Fruit fly (Drosophila melanogaster) whole organism, embryonic: Measurements from ENCODE around the gene Ssu72.

Experiments
- Abd-B ChIP-seq: fragments of 200-800 bp; sonication (Bioruptor generic); optimal IDR thresholded peaks from 2 replicates; lab custom pipeline; 2018; ENCODE audit warnings: missing biosample characterization, mild to moderate bottlenecking, missing genetic modification characterization, moderate library complexity
- Blimp-1 ChIP-seq: fragments of 200-800 bp; sonication (Bioruptor generic); optimal IDR thresholded peaks from 3 replicates; lab custom pipeline; 2018; ENCODE audit warnings: missing biosample characterization, missing genetic modification characterization, mild to moderate bottlenecking, moderate library complexity, missing genetic modification reagents
- Bteb2 ChIP-seq: fragments of 200-800 bp; sonication (Bioruptor generic); optimal IDR thresholded peaks from 2 replicates; lab custom pipeline; 2016; ENCODE audit warnings: missing biosample characterization, missing genetic modification characterization
- CG1024 ChIP-seq: fragments of 200-800 bp; sonication (Bioruptor generic); IDR thresholded peaks from 2 replicates; pipeline ENCODE4 v1.3.6; 2022; ENCODE audit warnings: missing biosample characterization, missing genetic modification characterization
- CG10267 ChIP-seq: fragments of 200-800 bp; sonication (Bioruptor generic); optimal IDR thresholded peaks from 2 replicates; lab custom pipeline; 2018; ENCODE audit warnings: missing biosample characterization, mild to moderate bottlenecking, missing genetic modification characterization, moderate library complexity
- CG11504 ChIP-seq: fragments of 200-800 bp; sonication (Bioruptor generic); optimal IDR thresholded peaks from 3 replicates; lab custom pipeline; 2019; ENCODE audit warnings: missing biosample characterization, mild to moderate bottlenecking, missing genetic modification characterization, moderate library complexity
- CG14667 ChIP-seq: fragments of 200-800 bp; sonication (Bioruptor generic); IDR thresholded peaks from 2 replicates; pipeline ENCODE4 v1.3.6; 2022; ENCODE audit warnings: missing biosample characterization, missing genetic modification characterization
- CG14860 ChIP-seq: fragments of 200-800 bp; sonication (Bioruptor generic); IDR thresholded peaks from 3 replicates; pipeline ENCODE4 v1.3.6; 2022; ENCODE audit warnings: missing biosample characterization, missing genetic modification characterization; ENCODE audit not compliant: partially characterized antibody
- CG14965 ChIP-seq: fragments of 200-800 bp; sonication (Bioruptor generic); optimal IDR thresholded peaks from 2 replicates; lab custom pipeline; 2016; ENCODE audit warnings: missing biosample characterization, missing genetic modification characterization, borderline replicate concordance
- CG15011 ChIP-seq: fragments of 200-800 bp; sonication (Bioruptor generic); optimal IDR thresholded peaks from 3 replicates; lab custom pipeline; 2018; ENCODE audit warnings: missing biosample characterization, mild to moderate bottlenecking, missing genetic modification characterization
- CG15601 ChIP-seq: fragments of 200-800 bp; sonication (Bioruptor generic); optimal IDR thresholded peaks from 3 replicates; lab custom pipeline; 2019; ENCODE audit warnings: missing biosample characterization, mild to moderate bottlenecking, missing genetic modification characterization, moderate library complexity
- CG17385 ChIP-seq: fragments of 200-800 bp; sonication (Bioruptor generic); optimal IDR thresholded peaks from 3 replicates; lab custom pipeline; 2018; ENCODE audit warnings: missing biosample characterization, mild to moderate bottlenecking, missing genetic modification characterization
- CG30020 ChIP-seq: fragments of 200-800 bp; optimal IDR thresholded peaks from 2 replicates; lab custom pipeline; 2019; ENCODE audit warnings: missing biosample characterization, mild to moderate bottlenecking, missing genetic modification characterization, moderate library complexity
- CG3163 ChIP-seq: fragments of 200-800 bp; sonication (Bioruptor generic); optimal IDR thresholded peaks from 3 replicates; lab custom pipeline; 2016; ENCODE audit warnings: missing biosample characterization, missing genetic modification characterization
- CG34422 ChIP-seq: fragments of 200-800 bp; sonication (Bioruptor generic); IDR thresholded peaks from 3 replicates; pipeline ENCODE4 v1.3.6; 2022; ENCODE audit warnings: missing biosample characterization, missing genetic modification characterization
- CG6791 ChIP-seq: fragments of 200-800 bp; sonication (Bioruptor generic); IDR thresholded peaks from 3 replicates; pipeline ENCODE4 v1.3.6; 2022; ENCODE audit warnings: missing biosample characterization, missing genetic modification characterization; ENCODE audit not compliant: partially characterized antibody
- CG9876 ChIP-seq: fragments of 200-800 bp; sonication (Bioruptor generic); optimal IDR thresholded peaks from 2 replicates; lab custom pipeline; 2016; ENCODE audit warnings: missing biosample characterization, missing genetic modification characterization
- CHES-1-like ChIP-seq: fragments of 200-800 bp; sonication (Bioruptor generic); optimal IDR thresholded peaks from 2 replicates; lab custom pipeline; 2016; ENCODE audit warnings: missing biosample characterization, missing genetic modification characterization
- Dip2 ChIP-seq: fragments of 200-800 bp; sonication (Bioruptor generic); IDR thresholded peaks from 2 replicates; pipeline ENCODE4 v1.3.6; 2022; ENCODE audit warnings: missing biosample characterization, missing genetic modification characterization
- Drgx ChIP-seq: fragments of 200-800 bp; sonication (Bioruptor generic); IDR thresholded peaks from 2 replicates; pipeline ENCODE4 v1.3.6; 2022; ENCODE audit warnings: missing biosample characterization, missing genetic modification characterization
- E2f2 ChIP-seq: fragments of 200-800 bp; sonication (Bioruptor generic); IDR thresholded peaks from 2 replicates; pipeline ENCODE4 v1.3.6; 2022; ENCODE audit warnings: missing biosample characterization, missing genetic modification characterization
- Hr51 ChIP-seq, 2 experiments: fragments of 200-800 bp; sonication (Bioruptor generic); optimal IDR thresholded peaks; 2 replicates in 1 of 2; 3 replicates in 1 of 2; lab custom pipeline; 2016 to 2018; ENCODE audit warnings: missing biosample characterization in 2 of 2, missing genetic modification characterization in 2 of 2, mild to moderate bottlenecking in 1 of 2, moderate library complexity in 1 of 2
- Kr ChIP-seq: fragments of 200-800 bp; sonication (Bioruptor generic); optimal IDR thresholded peaks from 2 replicates; lab custom pipeline; 2017; ENCODE audit warnings: missing biosample characterization, mild to moderate bottlenecking, missing genetic modification characterization
- MBD-R2 ChIP-seq: fragments of 200-800 bp; sonication (Bioruptor generic); IDR thresholded peaks from 2 replicates; pipeline ENCODE4 v1.3.6; 2022; ENCODE audit warnings: missing biosample characterization, missing genetic modification characterization
- Myb ChIP-seq: fragments of 200-800 bp; sonication (Bioruptor generic); optimal IDR thresholded peaks from 2 replicates; lab custom pipeline; 2016; ENCODE audit warnings: missing biosample characterization, missing genetic modification characterization
- Rfx ChIP-seq: fragments of 200-800 bp; sonication (Bioruptor generic); IDR thresholded peaks from 2 replicates; pipeline ENCODE4 v1.3.6; 2022; ENCODE audit warnings: missing biosample characterization, missing genetic modification characterization
- Rx ChIP-seq: fragments of 200-800 bp; sonication (Bioruptor generic); IDR thresholded peaks from 2 replicates; pipeline ENCODE4 v1.3.6; 2022; ENCODE audit warnings: missing biosample characterization, missing genetic modification characterization
- Six4 ChIP-seq: fragments of 200-800 bp; sonication (Bioruptor generic); optimal IDR thresholded peaks from 2 replicates; lab custom pipeline; 2016; ENCODE audit warnings: missing biosample characterization, missing genetic modification characterization
- Sox100B ChIP-seq: fragments of 200-800 bp; sonication (Bioruptor generic); optimal IDR thresholded peaks from 3 replicates; lab custom pipeline; 2018; ENCODE audit warnings: missing biosample characterization, mild to moderate bottlenecking, missing genetic modification characterization
- Spps ChIP-seq: fragments of 200-800 bp; sonication (Bioruptor generic); optimal IDR thresholded peaks from 2 replicates; lab custom pipeline; 2018; ENCODE audit warnings: missing biosample characterization, mild to moderate bottlenecking, missing genetic modification characterization
- Sry-δ ChIP-seq: fragments of 200-800 bp; sonication (Bioruptor generic); optimal IDR thresholded peaks from 2 replicates; lab custom pipeline; 2016; ENCODE audit warnings: missing biosample characterization, missing genetic modification characterization
- Xrp1 ChIP-seq: fragments of 200-800 bp; sonication (Bioruptor generic); IDR thresholded peaks from 2 replicates; pipeline ENCODE4 v1.3.6; 2022; ENCODE audit warnings: missing biosample characterization, missing genetic modification characterization
- ato ChIP-seq: fragments of 200-800 bp; sonication (Bioruptor generic); IDR thresholded peaks from 2 replicates; pipeline ENCODE4 v1.3.6; 2022; ENCODE audit warnings: missing biosample characterization, missing genetic modification characterization; ENCODE audit not compliant: partially characterized antibody
- bsh ChIP-seq, 2 experiments: fragments of 200-800 bp; sonication (Bioruptor generic); optimal IDR thresholded peaks; 2 replicates each; lab custom pipeline; 2017 to 2018; ENCODE audit warnings: mild to moderate bottlenecking in 2 of 2, missing biosample characterization in 2 of 2, missing genetic modification characterization in 2 of 2, moderate library complexity in 1 of 2
- btn ChIP-seq: fragments of 200-800 bp; sonication (Bioruptor generic); optimal IDR thresholded peaks from 2 replicates; lab custom pipeline; 2016; ENCODE audit warnings: missing biosample characterization, missing genetic modification characterization
- chinmo ChIP-seq: fragments of 200-800 bp; sonication (Bioruptor generic); IDR thresholded peaks from 4 replicates; pipeline ENCODE4 v1.3.6; 2022; ENCODE audit warnings: missing biosample characterization, missing genetic modification characterization; ENCODE audit not compliant: partially characterized antibody
- ci ChIP-seq: fragments of 200-800 bp; sonication (Bioruptor generic); IDR thresholded peaks from 3 replicates; pipeline ENCODE4 v1.3.6; 2022; ENCODE audit warnings: missing biosample characterization, missing genetic modification characterization
- corto ChIP-seq: fragments of 200-800 bp; sonication (Bioruptor generic); optimal IDR thresholded peaks from 2 replicates; lab custom pipeline; 2016; ENCODE audit warnings: missing biosample characterization, mild to moderate bottlenecking, missing genetic modification characterization, moderate library complexity
- dmrt11E ChIP-seq: fragments of 200-800 bp; sonication (Bioruptor generic); optimal IDR thresholded peaks from 3 replicates; lab custom pipeline; 2018; ENCODE audit warnings: missing biosample characterization, mild to moderate bottlenecking, missing genetic modification characterization, moderate library complexity
- dpn ChIP-seq, 2 experiments: fragments of 200-800 bp; sonication (Bioruptor generic); optimal IDR thresholded peaks; 3 replicates each; lab custom pipeline; 2016; ENCODE audit warnings: missing biosample characterization in 2 of 2, missing genetic modification characterization in 2 of 2
- grn ChIP-seq: fragments of 200-800 bp; sonication (Bioruptor generic); optimal IDR thresholded peaks from 3 replicates; lab custom pipeline; 2017; ENCODE audit warnings: missing biosample characterization, missing genetic modification characterization
- gsb ChIP-seq: fragments of 200-800 bp; sonication (Bioruptor generic); IDR thresholded peaks from 2 replicates; pipeline ENCODE4 v1.3.6; 2022; ENCODE audit warnings: missing biosample characterization, missing genetic modification characterization
- hth ChIP-seq: fragments of >200 bp; optimal IDR thresholded peaks from 2 replicates; lab custom pipeline; 2017; ENCODE audit warnings: inconsistent platforms
- knrl ChIP-seq: fragments of 200-800 bp; sonication (Bioruptor generic); IDR thresholded peaks from 3 replicates; pipeline ENCODE4 v1.3.6; 2022; ENCODE audit warnings: missing biosample characterization, missing genetic modification characterization; ENCODE audit not compliant: partially characterized antibody
- luna ChIP-seq: fragments of 200-800 bp; sonication (Bioruptor generic); optimal IDR thresholded peaks from 2 replicates; lab custom pipeline; 2016; ENCODE audit warnings: missing biosample characterization, missing genetic modification characterization
- mirr ChIP-seq: fragments of 200-800 bp; sonication (Bioruptor generic); optimal IDR thresholded peaks from 3 replicates; lab custom pipeline; 2018; ENCODE audit warnings: missing biosample characterization, mild to moderate bottlenecking, missing genetic modification characterization
- pb ChIP-seq: fragments of 200-800 bp; sonication (Bioruptor generic); optimal IDR thresholded peaks from 3 replicates; lab custom pipeline; 2016; ENCODE audit warnings: missing biosample characterization, missing genetic modification characterization
- prd ChIP-seq, 3 experiments: fragments of >200 bp in 2 of 3; fragments of 200-800 bp in 1 of 3; sonication (Bioruptor generic) in 1 of 3; optimal IDR thresholded peaks in 2 of 3; IDR thresholded peaks in 1 of 3; 2 replicates in 2 of 3; 3 replicates in 1 of 3; pipeline versions ENCODE4 v1.3.6 to Lab custom; 2017 to 2022; ENCODE audit warnings: missing biosample characterization in 1 of 3, missing genetic modification characterization in 1 of 3
- psq ChIP-seq: fragments of 200-800 bp; sonication (Bioruptor generic); optimal IDR thresholded peaks from 2 replicates; lab custom pipeline; 2017; ENCODE audit warnings: missing biosample characterization, missing genetic modification characterization
- sr ChIP-seq: fragments of 200-800 bp; sonication (Bioruptor generic); IDR thresholded peaks from 3 replicates; pipeline ENCODE4 v1.3.6; 2022; ENCODE audit warnings: missing biosample characterization, missing genetic modification characterization

Ssu72 gene

DNA sequence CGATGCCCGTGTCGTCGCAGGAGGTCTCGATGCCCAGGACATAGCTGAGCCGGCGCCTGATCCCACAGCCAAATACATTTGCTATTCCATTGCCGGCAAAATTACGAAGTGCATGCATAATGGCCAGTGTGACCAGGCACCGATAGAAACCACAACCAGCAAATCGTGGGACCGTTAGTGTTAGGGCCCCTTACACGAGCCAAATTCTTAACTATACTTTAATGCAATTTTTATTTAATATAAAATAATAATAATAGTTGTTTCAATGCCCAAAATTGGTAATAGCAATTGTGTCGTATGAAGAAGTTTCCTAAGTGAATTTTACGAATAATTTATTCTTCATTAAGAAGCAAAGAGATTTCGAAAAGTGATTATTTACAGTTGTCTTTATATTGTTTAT, 37.2 kb downstream of the Ssu72 start, which contains the start of gene Tcs4 (continued):
- TF ChIP-seq Bteb2 (GFP tag; lab: Kevin White, UChicago): no peak
- peak; percentile 72; the same call in 2 of the 3 replicates for TF ChIP-seq CG6791
- TF ChIP-seq pb (GFP tag; lab: Kevin White, UChicago): no peak
- TF ChIP-seq CG1024 (GFP tag; lab: Robert Waterston, UW): no peak
- no peak for TF ChIP-seq CG9876 (GFP tag; lab: Kevin White, UChicago)
- no peak for TF ChIP-seq psq
- TF ChIP-seq Myb: no peak
- TF ChIP-seq CG15601 (tag; lab: Kevin White, UChicago): peak; percentile 27
- TF ChIP-seq CG3163 (GFP tag; lab: Kevin White, UChicago): no peak
- 0 out of 2 replicates have a peak, but pooled peaks have one; percentile 29 for TF ChIP-seq Rfx (GFP tag; lab: Robert Waterston, UW)
- TF ChIP-seq hth (lab: Kevin White, UChicago): no peak
- TF ChIP-seq Xrp1 (GFP tag; lab: Robert Waterston, UW): peak; percentile 43; the same call in 1 of the 2 replicates
- peak; percentile 51 for TF ChIP-seq E2f2 (GFP tag; lab: Robert Waterston, UW)
- TF ChIP-seq mirr: no peak
- no peak for TF ChIP-seq Abd-B (GFP tag; lab: Kevin White, UChicago)
- peak; percentile 42; the same call in 1 of the 3 replicates for TF ChIP-seq knrl (GFP tag; lab: Robert Waterston, UW)
- TF ChIP-seq grn (GFP tag; lab: Kevin White, UChicago): no peak
- TF ChIP-seq CG11504: no peak
- no peak for TF ChIP-seq CG14965 (GFP tag; lab: Kevin White, UChicago)
- TF ChIP-seq Sry-δ: no peak
- TF ChIP-seq CG14667 (GFP tag; lab: Robert Waterston, UW): no peak
- TF ChIP-seq ato (GFP tag; lab: Robert Waterston, UW): 0 out of 2 replicates have a peak, but pooled peaks have one; percentile 26
- TF ChIP-seq Drgx (GFP tag; lab: Robert Waterston, UW): 0 out of 2 replicates have a peak, but pooled peaks have one; percentile 6
- no peak for TF ChIP-seq Dip2 (GFP tag; lab: Robert Waterston, UW)
- peak; percentile 56 for TF ChIP-seq CG30020 (tag; lab: Kevin White, UChicago)
- no peak for TF ChIP-seq Blimp-1 (GFP tag; lab: Kevin White, UChicago)
- TF ChIP-seq ci: peak; percentile 57; the same call in 2 of the 3 replicates
- TF ChIP-seq Six4 (GFP tag; lab: Kevin White, UChicago): no peak
- TF ChIP-seq bsh (GFP tag; optimal IDR thresholded peaks at IDR 0.05; lab: Kevin White, UChicago): peak in 1 of 2 experiments; percentile 33
- peak in 1 of 2 experiments; percentile 28 for TF ChIP-seq dpn (GFP tag; optimal IDR thresholded peaks at IDR 0.05; lab: Kevin White, UChicago)
- peak; percentile 56 for TF ChIP-seq CG10267 (tag; lab: Kevin White, UChicago)
- TF ChIP-seq corto (GFP tag; lab: Kevin White, UChicago): no peak
- TF ChIP-seq Spps (tag; lab: Kevin White, UChicago): no peak
- no peak for TF ChIP-seq Rx (GFP tag; lab: Robert Waterston, UW)
- peak; percentile 34; the same call in 1 of the 3 replicates for TF ChIP-seq CG34422
- no peak for TF ChIP-seq CG17385 (GFP tag; lab: Kevin White, UChicago)
- 0 out of 3 replicates have a peak, but pooled peaks have one; percentile 22 for TF ChIP-seq CG14860 (GFP tag; lab: Robert Waterston, UW)
- TF ChIP-seq Kr (GFP tag; lab: Kevin White, UChicago): no peak
- TF ChIP-seq Hr51 (GFP tag; optimal IDR thresholded peaks at IDR 0.05; lab: Kevin White, UChicago): no peak
- TF ChIP-seq chinmo (GFP tag; lab: Robert Waterston, UW): peak; percentile 71; the same call in 2 of the 4 replicates
- no peak for TF ChIP-seq prd (optimal IDR thresholded peaks at IDR 0.05; lab: Kevin White, UChicago)
- TF ChIP-seq prd (GFP tag; IDR thresholded peaks at IDR 0.05; lab: Robert Waterston, UW): peak; percentile 26; the same call in 1 of the 3 replicates
- TF ChIP-seq btn: no peak
- TF ChIP-seq gsb: no peak
- TF ChIP-seq Sox100B (GFP tag; lab: Kevin White, UChicago): no peak
- TF ChIP-seq CHES-1-like (GFP tag; lab: Kevin White, UChicago): no peak
- TF ChIP-seq dmrt11E (tag; lab: Kevin White, UChicago): peak; percentile 47
- TF ChIP-seq CG15011 (GFP tag; lab: Kevin White, UChicago): no peak
- TF ChIP-seq MBD-R2 (GFP tag; lab: Robert Waterston, UW): peak; percentile 82
- no peak for TF ChIP-seq luna (GFP tag; lab: Kevin White, UChicago)
- no peak for TF ChIP-seq sr
